Worm (Caenorhabditis elegans): ENCODE results near the gene nhr-108.

nhr-108 gene

DNA sequence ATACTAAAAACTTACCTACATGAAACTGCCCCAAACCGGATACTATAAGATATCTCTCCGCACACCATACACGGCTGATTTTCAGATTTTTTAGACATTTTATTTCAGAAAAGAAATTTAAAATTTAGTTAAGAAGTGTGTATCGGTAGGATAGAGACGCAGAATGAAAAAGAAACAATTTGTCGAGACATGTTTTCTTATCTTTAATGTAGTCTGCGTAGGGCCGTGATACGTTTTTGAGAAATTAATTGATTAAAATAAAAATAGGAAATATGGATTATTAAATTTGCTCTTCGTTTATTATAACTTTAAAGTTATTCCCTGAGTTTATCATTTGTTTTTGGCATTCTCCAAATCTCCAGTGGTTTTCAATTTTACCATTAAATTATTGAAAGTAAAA is at the start of gene nhr-108:
TSS of gene nhr-108 (minus strand) at position 166 of the 400 bp plus-strand sequence.
- TF ChIP-seq spr-3 (GFP tag; optimal IDR thresholded peaks at IDR 0.05) (no peak), daf-16 (GFP tag; optimal IDR thresholded peaks at IDR 0.05) (no peak), daf-16 (tag; optimal IDR thresholded peaks at IDR 0.05) (peak; percentile 39), nhr-28 (tag; optimal IDR thresholded peaks at IDR 0.05) (peak; percentile 87), nhr-77 (tag; optimal IDR thresholded peaks at IDR 0.05) (peak; percentile 68)

DNA sequence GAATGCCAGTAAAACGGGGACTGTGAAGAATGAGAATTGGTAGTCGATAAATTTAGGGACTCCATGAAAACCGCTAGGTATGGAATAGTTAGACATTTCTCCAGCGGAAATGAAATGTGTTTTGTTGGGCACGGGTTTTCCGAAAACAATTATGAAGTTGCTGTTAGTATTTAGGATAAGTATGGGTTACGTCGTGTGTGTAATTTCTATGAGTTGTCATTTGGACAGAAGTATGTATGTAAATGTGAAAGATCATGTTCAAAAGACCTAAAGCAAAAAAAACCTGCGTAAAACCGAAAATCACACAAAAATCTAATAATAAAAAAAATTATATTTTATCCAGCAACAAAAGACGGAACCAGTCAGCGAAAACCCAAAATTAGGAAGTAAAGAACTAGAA is 48.2 kb upstream of the nhr-108 start, which contains the start of gene sru-23:
TSS of gene sru-23 (minus strand) at position 101 of the 400 bp plus-strand sequence.
- TF ChIP-seq F26F4.8 (GFP tag; conservative IDR thresholded peaks at IDR 0.05) (no peak), dve-1 (tag; optimal IDR thresholded peaks at IDR 0.05; ENCODE audit: insufficient read depth) (no peak), daf-19 (GFP tag; conservative IDR thresholded peaks at IDR 0.05) (no peak), T26A8.4 (GFP tag; IDR thresholded peaks at IDR 0.05) (no peak), lsy-2 (tag; optimal IDR thresholded peaks at IDR 0.05) (no peak), unc-39 (tag; optimal IDR thresholded peaks at IDR 0.05) (no peak), lin-39 (tag; optimal IDR thresholded peaks at IDR 0.05) (no peak), dmd-9 (GFP tag; IDR thresholded peaks at IDR 0.05) (no peak), nhr-42 (GFP tag; IDR thresholded peaks at IDR 0.05) (no peak), aly-2 (tag; optimal IDR thresholded peaks at IDR 0.05) (no peak), daf-12 (tag; optimal IDR thresholded peaks at IDR 0.05) (no peak), Y105C5A.15 (GFP tag; IDR thresholded peaks at IDR 0.05) (no peak), fos-1 (tag; optimal IDR thresholded peaks at IDR 0.05) (no peak), mxl-2 (GFP tag; conservative IDR thresholded peaks at IDR 0.05) (no peak), F49E8.2 (tag; optimal IDR thresholded peaks at IDR 0.05; ENCODE audit: borderline replicate concordance) (no peak)

ce11 chrV:15970820-15971219 is 46.5 kb upstream of the nhr-108 start:
- TF ChIP-seq unc-62 (GFP tag; optimal IDR thresholded peaks at IDR 0.05 in 1 of 2) = peak in 1 of 2 experiments; percentile 97
- TF ChIP-seq unc-62 (tag; optimal IDR thresholded peaks at IDR 0.05) = no peak
- no peak for TF ChIP-seq unc-39 (tag; optimal IDR thresholded peaks at IDR 0.05)

DNA sequence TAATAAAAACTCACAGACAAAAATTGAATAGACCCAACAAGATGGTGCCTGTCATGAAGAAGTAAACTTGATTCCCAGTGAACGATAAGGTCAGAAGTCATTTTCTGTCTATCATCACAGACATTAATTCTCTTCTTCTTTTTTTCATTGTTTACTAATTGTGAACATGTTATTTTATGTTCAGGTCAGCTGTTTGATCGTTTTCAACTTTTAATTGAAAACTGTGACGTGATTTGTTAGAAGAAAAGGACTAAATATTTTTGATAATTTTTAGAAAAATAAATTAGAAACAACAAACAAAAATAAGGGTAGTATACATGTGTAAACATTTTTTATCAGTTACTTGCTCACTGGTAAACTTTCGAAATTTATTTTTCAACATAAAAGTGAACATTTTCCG is 45.4 kb upstream of the nhr-108 start, which contains the start of gene F36G9.7:
TSS of gene F36G9.7 (minus strand) at position 101 of the 400 bp plus-strand sequence.
- no peak for TF ChIP-seq egl-27 (tag; optimal IDR thresholded peaks at IDR 0.05)
- no peak for TF ChIP-seq lin-38 (GFP tag; IDR thresholded peaks at IDR 0.05)
- no peak for TF ChIP-seq nhr-48 (tag; optimal IDR thresholded peaks at IDR 0.05)
- no peak for TF ChIP-seq ceh-20 (GFP tag; IDR thresholded peaks at IDR 0.05)
- no peak for TF ChIP-seq spr-3 (GFP tag; optimal IDR thresholded peaks at IDR 0.05)
- TF ChIP-seq lir-3 (tag; optimal IDR thresholded peaks at IDR 0.05) = no peak
- TF ChIP-seq unc-130 (GFP tag; optimal IDR thresholded peaks at IDR 0.05) = no peak
- TF ChIP-seq ctbp-1 (GFP tag; IDR thresholded peaks at IDR 0.05) = no peak
- TF ChIP-seq ztf-7 (tag; optimal IDR thresholded peaks at IDR 0.05) = no peak

- TF ChIP-seq nhr-41 (GFP tag; IDR thresholded peaks at IDR 0.05) = no peak
- TF ChIP-seq tra-1 (GFP tag; IDR thresholded peaks at IDR 0.05) = no peak
- TF ChIP-seq gei-8 (GFP tag; optimal IDR thresholded peaks at IDR 0.05) = no peak
- TF ChIP-seq dve-1 (tag; optimal IDR thresholded peaks at IDR 0.05; ENCODE audit: insufficient read depth) = no peak
- no peak for TF ChIP-seq vab-7 (GFP tag; IDR thresholded peaks at IDR 0.05)
- no peak for TF ChIP-seq mdl-1 (tag; optimal IDR thresholded peaks at IDR 0.05)
Observed at ce11 chrV:15967542-15967941, 43.3 kb upstream of the nhr-108 start, which contains the start of gene sri-1. sri-1 (minus strand) TSS chrV:15967642.

Data from whole organism, L4 larva.